Fruit fly (Drosophila melanogaster) whole organism, embryonic: ENCODE data around the gene P5CDh2.

ENCODE experiments used
- CG18262 ChIP-seq: fragments of 200-800 bp; optimal IDR thresholded peaks from 3 replicates; lab custom pipeline; 2019; ENCODE audit warnings: missing biosample characterization, mild to moderate bottlenecking, missing genetic modification characterization, moderate library complexity
- CG4404 ChIP-seq: fragments of 200-800 bp; sonication (Bioruptor generic); IDR thresholded peaks from 2 replicates; pipeline ENCODE4 v1.3.6; 2022; ENCODE audit warnings: missing biosample characterization, missing genetic modification characterization
- CG7556 ChIP-seq: fragments of 200-800 bp; sonication (Bioruptor generic); optimal IDR thresholded peaks from 2 replicates; lab custom pipeline; 2017; ENCODE audit warnings: missing biosample characterization, mild to moderate bottlenecking, missing genetic modification characterization
- H15 ChIP-seq: fragments of 200-800 bp; sonication (Bioruptor generic); IDR thresholded peaks from 3 replicates; pipeline ENCODE4 v1.3.6; 2022; ENCODE audit warnings: missing biosample characterization, missing genetic modification characterization
- Poxn ChIP-seq: fragments of 200-800 bp; sonication (Bioruptor generic); IDR thresholded peaks from 2 replicates; pipeline ENCODE4 v1.3.6; 2022; ENCODE audit warnings: missing biosample characterization, missing genetic modification characterization
- gcm ChIP-seq: fragments of 200-800 bp; sonication (Bioruptor generic); optimal IDR thresholded peaks from 2 replicates; lab custom pipeline; 2019; ENCODE audit warnings: missing biosample characterization, mild to moderate bottlenecking, missing genetic modification characterization, moderate library complexity
- hb ChIP-seq: fragments of 200-800 bp; sonication (Bioruptor generic); IDR thresholded peaks from 3 replicates; pipeline ENCODE4 v1.3.6; 2022; ENCODE audit warnings: missing biosample characterization, missing genetic modification characterization; ENCODE audit not compliant: partially characterized antibody
- oc ChIP-seq: fragments of 200-800 bp; sonication (Bioruptor generic); optimal IDR thresholded peaks from 2 replicates; lab custom pipeline; 2018; ENCODE audit warnings: missing biosample characterization, mild to moderate bottlenecking, missing genetic modification characterization, moderate library complexity
- slou ChIP-seq: fragments of 200-800 bp; sonication (Bioruptor generic); optimal IDR thresholded peaks from 3 replicates; lab custom pipeline; 2016; ENCODE audit warnings: missing biosample characterization, missing genetic modification characterization

DNA sequence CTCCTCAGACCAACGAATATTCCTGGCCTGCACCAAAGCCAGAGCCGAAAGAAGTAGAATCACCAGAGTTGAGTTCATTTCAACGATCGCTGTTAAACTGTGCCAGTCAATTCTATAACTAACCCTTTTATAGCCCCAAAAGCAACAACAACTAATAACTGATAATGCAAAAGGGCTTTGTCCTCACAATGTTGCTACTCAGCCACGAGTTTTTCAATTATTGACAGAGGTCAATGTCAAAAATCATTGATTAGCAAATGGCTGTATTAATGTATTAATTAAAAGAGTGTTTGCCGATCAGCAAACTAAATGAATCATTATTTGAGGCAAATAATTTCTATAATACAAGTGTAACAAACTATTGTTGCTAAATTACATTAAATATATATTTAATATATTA lies 6.6 kb downstream of the P5CDh2 start, which contains the start of gene fit:
- TF ChIP-seq hb (GFP tag; lab: Robert Waterston, UW) (no peak), CG18262 (tag; lab: Kevin White, UChicago) (no peak), CG4404 (GFP tag; lab: Robert Waterston, UW) (no peak), gcm (GFP tag; lab: Kevin White, UChicago) (no peak), CG7556 (GFP tag; lab: Kevin White, UChicago) (no peak), Poxn (no peak), oc (tag; lab: Kevin White, UChicago) (no peak), slou (no peak), H15 (GFP tag; lab: Robert Waterston, UW) (no peak)
